Fruit fly (Drosophila melanogaster) Kc167 (cell line): ENCODE measurements around the gene CG43060.

Source experiments
- h ChIP-seq: fragments of >200 bp; optimal IDR thresholded peaks from 3 replicates; lab custom pipeline; 2018; ENCODE audit warnings: missing external identifiers
- psq ChIP-seq: fragments of >200 bp; optimal IDR thresholded peaks from 2 replicates; lab custom pipeline; 2017; ENCODE audit warnings: missing external identifiers
- ttk ChIP-seq: sonication (Bioruptor generic); optimal IDR thresholded peaks from 2 replicates; lab custom pipeline; 2017; ENCODE audit warnings: missing external identifiers

dm6 chr3R:8001074-8001669 lies 39.9 kb upstream of the CG43060 start, which contains the start of the genes Kmn2 and CG2698:
- no peak for TF ChIP-seq psq
- TF ChIP-seq ttk (lab: Kevin White, UChicago): no peak
- no peak for TF ChIP-seq h (lab: Kevin White, UChicago)
